In the genomic region with DNA sequence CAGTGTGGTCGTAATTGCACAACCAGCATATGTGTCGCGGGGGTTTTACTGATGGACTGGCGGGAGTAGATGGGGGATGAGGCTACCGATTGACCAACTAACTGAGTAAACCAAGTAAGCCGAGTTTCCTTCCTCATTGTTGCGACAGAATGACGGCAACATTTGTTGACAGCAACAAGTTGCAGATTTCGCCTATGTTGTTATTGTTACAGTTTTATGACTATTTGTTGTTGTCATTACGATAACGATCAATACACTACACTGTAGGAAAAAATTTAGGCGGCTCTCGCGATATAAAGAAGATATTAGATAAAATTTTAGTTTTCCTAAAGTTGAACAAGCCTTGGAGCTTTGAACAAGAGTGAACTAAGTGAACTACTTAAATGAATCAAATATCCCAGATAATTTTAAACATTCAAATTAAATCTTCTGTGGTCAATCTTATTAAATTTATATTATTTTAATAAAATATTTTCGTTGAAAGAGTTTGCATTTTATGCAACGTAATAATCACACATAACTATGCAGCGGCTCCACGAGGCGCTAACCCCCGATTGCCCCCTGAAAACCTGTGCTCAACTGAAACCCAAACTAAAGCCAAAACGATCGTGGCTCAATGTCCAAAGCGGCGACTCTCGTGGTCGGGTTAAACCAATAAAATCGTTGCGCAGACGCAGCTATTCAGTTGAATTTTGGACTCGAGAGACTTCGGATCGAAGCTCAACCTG, we compare ENCODE assay signal across 3 fruit fly cellular contexts.
TF ChIP-seq lines count a peak whose summit lies in the region.

Gene CG5928, plus strand, starts transcription at position 678 of the 728 bp plus-strand sequence.

- TF ChIP-seq CTCF in whole organism, embryonic (GFP tag; optimal IDR thresholded peaks at IDR 0.05; lab: Kevin White, UChicago): no peak

TF ChIP-seq in whole organism, embryonic, 481 proteins besides CTCF, POLR2A, EP300 and RAD21 (continues in another document):
- peak; percentile 59 for TF ChIP-seq CG15269 (tag; optimal IDR thresholded peaks at IDR 0.05; lab: Kevin White, UChicago)
- TF ChIP-seq dmrt99B (tag; optimal IDR thresholded peaks at IDR 0.05; lab: Kevin White, UChicago): peak; percentile 63
- TF ChIP-seq Ets65A (GFP tag; lab: Kevin White, UChicago): no peak
- no peak for TF ChIP-seq HmgZ (tag; optimal IDR thresholded peaks at IDR 0.05; lab: Kevin White, UChicago)
- TF ChIP-seq CG4424 (GFP tag; optimal IDR thresholded peaks at IDR 0.05; lab: Kevin White, UChicago): peak; percentile 38
- no peak for TF ChIP-seq NK7.1 (GFP tag; optimal IDR thresholded peaks at IDR 0.05; lab: Kevin White, UChicago)
- peak; percentile 48 for TF ChIP-seq Sox102F (GFP tag; optimal IDR thresholded peaks at IDR 0.05; lab: Kevin White, UChicago)
- TF ChIP-seq Dad (GFP tag; optimal IDR thresholded peaks at IDR 0.05; lab: Kevin White, UChicago): no peak
- TF ChIP-seq Fer2 (tag; optimal IDR thresholded peaks at IDR 0.05; lab: Kevin White, UChicago): no peak
- TF ChIP-seq disco-r (GFP tag; optimal IDR thresholded peaks at IDR 0.05; lab: Kevin White, UChicago): no peak
- TF ChIP-seq danr (GFP tag; IDR thresholded peaks at IDR 0.05; lab: Robert Waterston, UW): no peak
- no peak for TF ChIP-seq CG8944 (GFP tag; optimal IDR thresholded peaks at IDR 0.05; lab: Kevin White, UChicago)
- no peak for TF ChIP-seq Atf-2 (GFP tag; optimal IDR thresholded peaks at IDR 0.05; lab: Kevin White, UChicago)
- no peak for TF ChIP-seq CG13624 (GFP tag; optimal IDR thresholded peaks at IDR 0.05; lab: Kevin White, UChicago)
- no peak for TF ChIP-seq ttk (GFP tag; IDR thresholded peaks at IDR 0.05; lab: Robert Waterston, UW)
- no peak for TF ChIP-seq en (GFP tag; optimal IDR thresholded peaks at IDR 0.05; lab: Kevin White, UChicago)
- no peak for TF ChIP-seq pho (GFP tag; optimal IDR thresholded peaks at IDR 0.05; lab: Kevin White, UChicago)
- no peak for TF ChIP-seq wdn (GFP tag; IDR thresholded peaks at IDR 0.05; lab: Robert Waterston, UW)
- no peak for TF ChIP-seq fd102C (GFP tag; optimal IDR thresholded peaks at IDR 0.05; lab: Kevin White, UChicago)
- TF ChIP-seq Med (GFP tag; lab: Kevin White, UChicago): peak; percentile 16
- TF ChIP-seq Chrac-16 (GFP tag; optimal IDR thresholded peaks at IDR 0.05; lab: Kevin White, UChicago): no peak
- no peak for TF ChIP-seq CG2120 (GFP tag; optimal IDR thresholded peaks at IDR 0.05; lab: Kevin White, UChicago)
- peak; percentile 42 for TF ChIP-seq nmo (GFP tag; optimal IDR thresholded peaks at IDR 0.05; lab: Kevin White, UChicago)
- no peak for TF ChIP-seq Optix (GFP tag; IDR thresholded peaks at IDR 0.05; lab: Robert Waterston, UW)
- TF ChIP-seq fd3F (GFP tag; optimal IDR thresholded peaks at IDR 0.05; lab: Kevin White, UChicago): peak; percentile 6
- TF ChIP-seq ems (GFP tag; optimal IDR thresholded peaks at IDR 0.05; lab: Kevin White, UChicago): no peak
- TF ChIP-seq CG3407 (GFP tag; optimal IDR thresholded peaks at IDR 0.05; lab: Kevin White, UChicago): no peak
- peak; percentile 63 for TF ChIP-seq gem (tag; optimal IDR thresholded peaks at IDR 0.05; lab: Kevin White, UChicago)
- TF ChIP-seq CG31441 (GFP tag; IDR thresholded peaks at IDR 0.05; lab: Robert Waterston, UW): peak; percentile 57

TF ChIP-seq in whole organism, prepupa, 60 proteins besides CTCF, POLR2A, EP300 and RAD21 (continues in another document):
- TF ChIP-seq dsx (GFP tag; optimal IDR thresholded peaks at IDR 0.05; lab: Kevin White, UChicago; ENCODE audit: poor library complexity, severe bottlenecking): no peak
- no peak for TF ChIP-seq topi (GFP tag; optimal IDR thresholded peaks at IDR 0.05; lab: Kevin White, UChicago)
- TF ChIP-seq esn (GFP tag; optimal IDR thresholded peaks at IDR 0.05; lab: Kevin White, UChicago): no peak
- no peak for TF ChIP-seq pdm3 (GFP tag; optimal IDR thresholded peaks at IDR 0.05; lab: Kevin White, UChicago)
- TF ChIP-seq Met (GFP tag; optimal IDR thresholded peaks at IDR 0.05; lab: Kevin White, UChicago): no peak
- no peak for TF ChIP-seq Gug (GFP tag; IDR thresholded peaks at IDR 0.05; lab: Robert Waterston, UW)
- peak; percentile 1 for TF ChIP-seq OdsH (GFP tag; optimal IDR thresholded peaks at IDR 0.05; lab: Kevin White, UChicago)
- no peak for TF ChIP-seq CG10631 (GFP tag; optimal IDR thresholded peaks at IDR 0.05; lab: Kevin White, UChicago)
- peak; percentile 18 for TF ChIP-seq CG4318 (GFP tag; optimal IDR thresholded peaks at IDR 0.05; lab: Kevin White, UChicago)
- TF ChIP-seq Eip75B (GFP tag; optimal IDR thresholded peaks at IDR 0.05; lab: Kevin White, UChicago): no peak
- peak; percentile 41 for TF ChIP-seq Eip78C (GFP tag; lab: Kevin White, UChicago)
- no peak for TF ChIP-seq Hr4 (GFP tag; optimal IDR thresholded peaks at IDR 0.05; lab: Kevin White, UChicago)
- peak in 1 of 2 experiments; percentile 23 for TF ChIP-seq salr (GFP tag; optimal IDR thresholded peaks at IDR 0.05; lab: Kevin White, UChicago)
- TF ChIP-seq CG11294 (GFP tag; IDR thresholded peaks at IDR 0.05; lab: Robert Waterston, UW): no peak
- no peak for TF ChIP-seq Eip93F (GFP tag; optimal IDR thresholded peaks at IDR 0.05; lab: Kevin White, UChicago)
- no peak for TF ChIP-seq CG1621 (tag; optimal IDR thresholded peaks at IDR 0.05; lab: Kevin White, UChicago)
- TF ChIP-seq fd85E (GFP tag; optimal IDR thresholded peaks at IDR 0.05; lab: Kevin White, UChicago): no peak
- TF ChIP-seq Hr38 (GFP tag; optimal IDR thresholded peaks at IDR 0.05; lab: Kevin White, UChicago): no peak
- TF ChIP-seq ss (GFP tag; optimal IDR thresholded peaks at IDR 0.05; lab: Kevin White, UChicago): no peak
- TF ChIP-seq CG9139 (GFP tag; optimal IDR thresholded peaks at IDR 0.05; lab: Kevin White, UChicago): no peak
- TF ChIP-seq spab (GFP tag; optimal IDR thresholded peaks at IDR 0.05; lab: Kevin White, UChicago): no peak
- TF ChIP-seq CG11762 (GFP tag; optimal IDR thresholded peaks at IDR 0.05; lab: Kevin White, UChicago; ENCODE audit: insufficient read depth): no peak
- peak; percentile 32; the same call in 1 of the 3 replicates for TF ChIP-seq eg (GFP tag; IDR thresholded peaks at IDR 0.05; lab: Robert Waterston, UW)
- peak; percentile 32; the same call in 2 of the 3 replicates for TF ChIP-seq CG6163 (GFP tag; IDR thresholded peaks at IDR 0.05; lab: Robert Waterston, UW)
- no peak for TF ChIP-seq Sox14 (GFP tag; optimal IDR thresholded peaks at IDR 0.05; lab: Kevin White, UChicago)
- no peak for TF ChIP-seq CG16779 (tag; optimal IDR thresholded peaks at IDR 0.05; lab: Kevin White, UChicago)
- no peak for TF ChIP-seq Ets21C (GFP tag; optimal IDR thresholded peaks at IDR 0.05; lab: Kevin White, UChicago)
- no peak for TF ChIP-seq CG10669 (GFP tag; optimal IDR thresholded peaks at IDR 0.05; lab: Kevin White, UChicago)
- no peak for TF ChIP-seq Blimp-1 (GFP tag; optimal IDR thresholded peaks at IDR 0.05; lab: Kevin White, UChicago)
- TF ChIP-seq fd59A (GFP tag; optimal IDR thresholded peaks at IDR 0.05; lab: Kevin White, UChicago): no peak

TF ChIP-seq in whole organism, pupa, 21 proteins besides CTCF, POLR2A, EP300 and RAD21:
- no peak for TF ChIP-seq CG13204 (GFP tag; optimal IDR thresholded peaks at IDR 0.05; lab: Kevin White, UChicago)
- TF ChIP-seq CG32121 (GFP tag; IDR thresholded peaks at IDR 0.05; lab: Robert Waterston, UW): 0 out of 2 replicates have a peak, but pooled peaks have one; percentile 7

Comparison
In these comparisons a context has a peak if more than half of its experiments do, and no peak if none do; other contexts are left out.
1. Of the 7 proteins assayed by ChIP-seq in both whole organism, embryonic and whole organism, prepupa: peak only in whole organism, embryonic: Blimp-1 and Sox102F; only in whole organism, prepupa: none; in both: none; in neither: 5.